Fruit fly (Drosophila melanogaster): ENCODE measurements around the gene Lint-1.

Gene Lint-1

DNA sequence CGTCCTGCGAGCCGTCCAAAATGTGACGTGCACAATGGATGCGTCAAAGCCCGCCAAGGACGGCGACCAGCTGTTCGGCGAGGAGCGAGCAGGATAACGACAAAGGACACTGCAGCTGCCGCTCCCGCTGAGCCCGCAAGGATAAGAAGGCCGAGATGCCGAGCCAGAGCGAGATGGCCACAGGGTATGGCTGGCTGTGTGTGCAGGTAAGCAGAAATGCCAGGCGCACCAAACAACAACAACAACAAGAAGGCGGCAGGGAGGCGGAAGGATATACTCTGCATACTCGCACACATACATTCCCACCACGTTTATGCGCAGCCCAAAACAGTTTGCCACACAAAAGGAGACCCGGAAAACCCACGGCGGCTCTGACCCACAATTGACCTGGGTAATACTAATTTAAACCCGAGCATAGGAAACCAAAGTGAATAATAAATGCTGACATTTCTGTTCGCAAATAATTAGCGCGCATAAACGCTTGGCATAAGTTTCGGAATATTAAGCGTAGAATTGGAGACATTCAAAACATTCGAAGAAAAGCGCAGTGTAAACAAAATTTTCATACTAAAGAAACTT, 2.4 kb upstream of the Lint-1 start (continued):
- TF ChIP-seq Optix (GFP tag; IDR thresholded peaks at IDR 0.05) (no peak), NC2α (GFP tag; optimal IDR thresholded peaks at IDR 0.05) (no peak), grau (tag; optimal IDR thresholded peaks at IDR 0.05) (no peak), Dp (GFP tag; optimal IDR thresholded peaks at IDR 0.05) (no peak), Med (GFP tag) (peak; percentile 86), crol (GFP tag; IDR thresholded peaks at IDR 0.05) (no peak), sisA (GFP tag; IDR thresholded peaks at IDR 0.05) (0 out of 2 replicates have a peak, but pooled peaks have one; percentile 32), CG11696 (GFP tag; IDR thresholded peaks at IDR 0.05) (no peak), MBD-R2 (GFP tag; IDR thresholded peaks at IDR 0.05) (no peak), fd96Cb (tag; optimal IDR thresholded peaks at IDR 0.05) (peak; percentile 13), ase (GFP tag; IDR thresholded peaks at IDR 0.05) (0 out of 3 replicates have a peak, but pooled peaks have one; percentile 36), sens (GFP tag) (peak; percentile 87), sd (tag; optimal IDR thresholded peaks at IDR 0.05) (no peak), CG32767 (GFP tag; IDR thresholded peaks at IDR 0.05) (no peak), zen (tag; optimal IDR thresholded peaks at IDR 0.05) (peak; percentile 44), CG7928 (GFP tag; optimal IDR thresholded peaks at IDR 0.05) (no peak), wor (GFP tag; IDR thresholded peaks at IDR 0.05) (no peak), zfh1 (GFP tag; IDR thresholded peaks at IDR 0.05) (peak; percentile 79), dysf (GFP tag; IDR thresholded peaks at IDR 0.05) (peak; percentile 47; the same call in 1 of the 3 replicates), CG12155 (GFP tag; optimal IDR thresholded peaks at IDR 0.05) (no peak), CkIIα-i1 (GFP tag; IDR thresholded peaks at IDR 0.05) (no peak), nerfin-2 (GFP tag; IDR thresholded peaks at IDR 0.05; ENCODE audit: partially characterized antibody) (no peak), CG14014 (GFP tag; IDR thresholded peaks at IDR 0.05) (peak; percentile 56; the same call in 1 of the 2 replicates), sens-2 (GFP tag; IDR thresholded peaks at IDR 0.05) (peak; percentile 13; the same call in 1 of the 2 replicates), jumu (GFP tag; optimal IDR thresholded peaks at IDR 0.05) (no peak), lab (GFP tag; optimal IDR thresholded peaks at IDR 0.05) (peak; percentile 45), CG13894 (tag; optimal IDR thresholded peaks at IDR 0.05) (no peak), CG15269 (tag; optimal IDR thresholded peaks at IDR 0.05) (peak; percentile 25), Hmr (GFP tag; optimal IDR thresholded peaks at IDR 0.05) (no peak), CG10979 (tag; optimal IDR thresholded peaks at IDR 0.05) (peak; percentile 30), sna (GFP tag; IDR thresholded peaks at IDR 0.05; ENCODE audit: partially characterized antibody) (no peak), gem (tag; optimal IDR thresholded peaks at IDR 0.05) (peak; percentile 44), CG8359 (GFP tag; optimal IDR thresholded peaks at IDR 0.05; ENCODE audit: borderline replicate concordance) (no peak), CG7786 (GFP tag; optimal IDR thresholded peaks at IDR 0.05) (peak; percentile 3), CG10267 (tag; optimal IDR thresholded peaks at IDR 0.05) (peak; percentile 22), CG11695 (GFP tag; IDR thresholded peaks at IDR 0.05) (peak; percentile 51; the same call in 1 of the 3 replicates), CG17328 (GFP tag; IDR thresholded peaks at IDR 0.05) (0 out of 2 replicates have a peak, but pooled peaks have one; percentile 14), knrl (GFP tag; IDR thresholded peaks at IDR 0.05; ENCODE audit: partially characterized antibody) (no peak), Nf-YA (GFP tag; IDR thresholded peaks at IDR 0.05) (no peak), CG1602 (GFP tag; optimal IDR thresholded peaks at IDR 0.05) (no peak), otp (GFP tag; IDR thresholded peaks at IDR 0.05) (0 out of 3 replicates have a peak, but pooled peaks have one; percentile 39), CG8924 (tag; optimal IDR thresholded peaks at IDR 0.05) (peak; percentile 10), CG7987 (GFP tag; optimal IDR thresholded peaks at IDR 0.05) (no peak), CG1233 (GFP tag; optimal IDR thresholded peaks at IDR 0.05) (peak; percentile 25), sob (GFP tag; IDR thresholded peaks at IDR 0.05) (peak; percentile 13; the same call in 1 of the 2 replicates), CG12659 (GFP tag; optimal IDR thresholded peaks at IDR 0.05) (peak; percentile 1), CG30020 (tag; optimal IDR thresholded peaks at IDR 0.05) (no peak), CG18599 (GFP tag; optimal IDR thresholded peaks at IDR 0.05) (peak; percentile 17), CG18262 (tag; optimal IDR thresholded peaks at IDR 0.05) (peak; percentile 22), E2f2 (GFP tag; IDR thresholded peaks at IDR 0.05) (0 out of 2 replicates have a peak, but pooled peaks have one; percentile 10)

Data from whole organism, embryonic.